Fruit fly (Drosophila melanogaster) whole organism, embryonic: ENCODE data around the gene CG4041.

ENCODE experiments used
- CG12744 ChIP-seq: fragments of 200-800 bp; sonication (Bioruptor generic); optimal IDR thresholded peaks from 2 replicates; lab custom pipeline; 2016; ENCODE audit warnings: missing biosample characterization, missing genetic modification characterization
- CG15269 ChIP-seq: fragments of 200-800 bp; sonication (Bioruptor generic); optimal IDR thresholded peaks from 2 replicates; lab custom pipeline; 2018; ENCODE audit warnings: missing biosample characterization, mild to moderate bottlenecking, missing genetic modification characterization, moderate library complexity
- Hr78 ChIP-seq, 2 experiments: fragments of 200-800 bp in 1 of 2; fragments of >200 bp in 1 of 2; sonication (Bioruptor generic) in 1 of 2; optimal IDR thresholded peaks; 2 replicates each; lab custom pipeline; 2017 to 2019; ENCODE audit warnings: missing biosample characterization in 2 of 2, missing genetic modification characterization in 2 of 2, mild to moderate bottlenecking in 1 of 2, moderate library complexity in 1 of 2

- TF ChIP-seq Hr78 (GFP tag; optimal IDR thresholded peaks at IDR 0.05; lab: Kevin White, UChicago) (no peak), CG15269 (tag; lab: Kevin White, UChicago) (no peak), CG12744 (GFP tag; lab: Kevin White, UChicago) (no peak)
Observed at dm6 chrX:4941512-4941911, 23.3 kb upstream of the CG4041 start.
